Worm (Caenorhabditis elegans): ENCODE data around the gene Y39A1A.22.
A peak's percentile ranks its signal among the peaks of the same experiment; 100 is the strongest.

The Y39A1A.22 gene

ce11 chrIII:10719057-10719456 is 12.2 kb upstream of the Y39A1A.22 start (continued):
- TF ChIP-seq ztf-28 (GFP tag; IDR thresholded peaks at IDR 0.05) (no peak), lin-40 (tag; optimal IDR thresholded peaks at IDR 0.05) (peak; percentile 11), F10E7.11 (tag; optimal IDR thresholded peaks at IDR 0.05) (no peak), atf-7 (tag; optimal IDR thresholded peaks at IDR 0.05) (peak; percentile 18), hsf-1 (GFP tag; IDR thresholded peaks at IDR 0.05) (no peak), tlf-1 (GFP tag; optimal IDR thresholded peaks at IDR 0.05) (no peak), ekl-4 (GFP tag; IDR thresholded peaks at IDR 0.05) (0 out of 2 replicates have a peak, but pooled peaks have one; percentile 22), chd-7 (tag; optimal IDR thresholded peaks at IDR 0.05) (peak; percentile 38), bed-1 (GFP tag; IDR thresholded peaks at IDR 0.05) (no peak)

ce11 chrIII:10718078-10718477 is 11.2 kb upstream of the Y39A1A.22 start:
- TF ChIP-seq let-607 (tag; optimal IDR thresholded peaks at IDR 0.05): peak in 1 of 2 experiments; percentile 14
- TF ChIP-seq hlh-12 (tag; optimal IDR thresholded peaks at IDR 0.05): no peak

ce11 chrIII:10717479-10717878 is 10.7 kb upstream of the Y39A1A.22 start:
- TF ChIP-seq bed-2 (GFP tag; IDR thresholded peaks at IDR 0.05): no peak
- TF ChIP-seq madf-6 (GFP tag; IDR thresholded peaks at IDR 0.05): no peak
- peak; percentile 65 for TF ChIP-seq F22D6.2 (tag; optimal IDR thresholded peaks at IDR 0.05)
- peak; percentile 2 for TF ChIP-seq F23B12.7 (tag; optimal IDR thresholded peaks at IDR 0.05; ENCODE audit: insufficient read depth)
- TF ChIP-seq ztf-6 (GFP tag; IDR thresholded peaks at IDR 0.05): no peak
- TF ChIP-seq Y56A3A.18 (GFP tag; IDR thresholded peaks at IDR 0.05): no peak
- TF ChIP-seq mxl-1 (tag; optimal IDR thresholded peaks at IDR 0.05): no peak
- no peak for TF ChIP-seq zim-3 (tag; optimal IDR thresholded peaks at IDR 0.05)
- TF ChIP-seq attf-6 (GFP tag; IDR thresholded peaks at IDR 0.05): no peak
- peak; percentile 46 for TF ChIP-seq attf-5 (GFP tag; optimal IDR thresholded peaks at IDR 0.05)
- TF ChIP-seq egl-18 (GFP tag; IDR thresholded peaks at IDR 0.05): no peak
- no peak for TF ChIP-seq attf-3 (GFP tag; conservative IDR thresholded peaks at IDR 0.05)
- no peak for TF ChIP-seq lsl-1 (GFP tag; optimal IDR thresholded peaks at IDR 0.05)
- TF ChIP-seq nhr-80 (tag; optimal IDR thresholded peaks at IDR 0.05): peak; percentile 89
- no peak for TF ChIP-seq B0261.1 (tag; optimal IDR thresholded peaks at IDR 0.05)
- peak; percentile 96 for TF ChIP-seq atf-7 (tag; optimal IDR thresholded peaks at IDR 0.05)
- peak; percentile 83 for TF ChIP-seq lin-40 (tag; optimal IDR thresholded peaks at IDR 0.05)
- no peak for TF ChIP-seq xnd-1 (tag; optimal IDR thresholded peaks at IDR 0.05)
- TF ChIP-seq Y53F4B.3 (GFP tag; IDR thresholded peaks at IDR 0.05): no peak
- no peak for TF ChIP-seq madf-8 (GFP tag; conservative IDR thresholded peaks at IDR 0.05)
- TF ChIP-seq C06A6.2 (GFP tag; conservative IDR thresholded peaks at IDR 0.05): peak; percentile 53; the same call in 1 of the 2 replicates
- TF ChIP-seq rcor-1 (GFP tag; IDR thresholded peaks at IDR 0.05): no peak; the same call in 1 of the 2 replicates
- TF ChIP-seq ztf-18 (tag; optimal IDR thresholded peaks at IDR 0.05): peak; percentile 3
- TF ChIP-seq madf-10 (tag; optimal IDR thresholded peaks at IDR 0.05): peak; percentile 41
- no peak for TF ChIP-seq snpc-4 (GFP tag; optimal IDR thresholded peaks at IDR 0.05)
- peak in 2 of 4 experiments; percentile 4 to 19 for TF ChIP-seq snpc-4 (tag; optimal IDR thresholded peaks at IDR 0.05)
- TF ChIP-seq ekl-4 (GFP tag; IDR thresholded peaks at IDR 0.05): no peak
- TF ChIP-seq egl-44 (GFP tag; IDR thresholded peaks at IDR 0.05): no peak
- TF ChIP-seq ztf-25 (GFP tag; IDR thresholded peaks at IDR 0.05): no peak
- TF ChIP-seq B0035.1 (tag; optimal IDR thresholded peaks at IDR 0.05): peak; percentile 56
- no peak for TF ChIP-seq nhr-90 (tag; optimal IDR thresholded peaks at IDR 0.05)
- TF ChIP-seq lag-1 (GFP tag; IDR thresholded peaks at IDR 0.05): no peak
- TF ChIP-seq F52B5.7 (tag; optimal IDR thresholded peaks at IDR 0.05): no peak
- no peak for TF ChIP-seq aptf-2 (GFP tag; conservative IDR thresholded peaks at IDR 0.05)
- TF ChIP-seq C17E4.6 (GFP tag; IDR thresholded peaks at IDR 0.05): no peak
- no peak for TF ChIP-seq nhr-179 (tag; optimal IDR thresholded peaks at IDR 0.05)
- no peak for TF ChIP-seq sptf-2 (GFP tag; optimal IDR thresholded peaks at IDR 0.05)
- TF ChIP-seq snpc-1.1 (tag; optimal IDR thresholded peaks at IDR 0.05; ENCODE audit: insufficient read depth): no peak
